Worm (Caenorhabditis elegans) whole organism, young adult: ENCODE results near the gene evl-20.

Experiments
- F37B4.10 ChIP-seq: fragments of 200-800 bp; sonication (Bioruptor generic); IDR thresholded peaks from 2 replicates; pipeline ENCODE4 v1.3.6; 2022; ENCODE audit warnings: missing genetic modification characterization, missing compliant biosample characterization
- Y56A3A.18 ChIP-seq: fragments of 200-800 bp; sonication (Bioruptor generic); IDR thresholded peaks from 2 replicates; pipeline ENCODE4 v1.3.6; 2022; ENCODE audit warnings: missing genetic modification reagents, missing genetic modification characterization, missing compliant biosample characterization
- let-526 ChIP-seq: fragments of 200-800 bp; sonication (Bioruptor generic); IDR thresholded peaks from 2 replicates; pipeline ENCODE4 v1.3.6; 2022; ENCODE audit warnings: missing genetic modification reagents, missing genetic modification characterization, missing compliant biosample characterization
- lin-35 ChIP-seq, 3 experiments: fragments of 150-350 bp in 2 of 3; sonication (generic microtip) in 1 of 3; optimal IDR thresholded peaks; 2 replicates each; lab custom pipeline; 2014 to 2018; ENCODE audit warnings: missing biosample characterization in 3 of 3, missing genetic modification characterization in 3 of 3, missing genetic modification reagents in 3 of 3
- madf-10 ChIP-seq: sonication (generic microtip); optimal IDR thresholded peaks from 2 replicates; lab custom pipeline; 2016; ENCODE audit warnings: mild to moderate bottlenecking, missing genetic modification characterization, missing compliant biosample characterization
- mel-28 ChIP-seq: sonication (generic microtip); optimal IDR thresholded peaks from 2 replicates; lab custom pipeline; 2016; ENCODE audit warnings: borderline replicate concordance, mild to moderate bottlenecking, missing genetic modification characterization, missing compliant biosample characterization
- mxl-1 ChIP-seq: sonication (generic microtip); optimal IDR thresholded peaks from 2 replicates; lab custom pipeline; 2016; ENCODE audit warnings: missing genetic modification characterization, missing compliant biosample characterization
- nhr-90 ChIP-seq: sonication (generic microtip); optimal IDR thresholded peaks from 2 replicates; lab custom pipeline; 2016; ENCODE audit warnings: missing genotype, mild to moderate bottlenecking, missing genetic modification characterization, missing compliant biosample characterization
- snpc-4 ChIP-seq, 5 experiments: fragments of 150-350 bp in 1 of 5; sonication (generic microtip) in 4 of 5; optimal IDR thresholded peaks; 2 replicates each; lab custom pipeline; 2014 to 2018; ENCODE audit warnings: missing genetic modification characterization in 5 of 5, missing biosample characterization in 3 of 5, antibody characterized with exemption in 2 of 5, mild to moderate bottlenecking in 2 of 5, missing compliant biosample characterization in 2 of 5, missing genotype in 2 of 5, moderate library complexity in 2 of 5, missing genetic modification reagents in 1 of 5
- unc-62 ChIP-seq: fragments of 150-350 bp; optimal IDR thresholded peaks from 2 replicates; lab custom pipeline; 2014; ENCODE audit warnings: missing biosample characterization, missing genetic modification reagents, missing genetic modification characterization
- zfh-2 ChIP-seq: fragments of 200-800 bp; sonication (Bioruptor generic); conservative IDR thresholded peaks from 2 replicates; pipeline ENCODE4 v1.3.6; 2022; ENCODE audit warnings: missing genetic modification reagents, missing genetic modification characterization, missing compliant biosample characterization

ce11 chrII:8444007-8444406 is at the start of gene evl-20:
- TF ChIP-seq unc-62 (GFP tag; lab: Kevin White, UChicago) (no peak), let-526 (GFP tag; lab: Robert Waterston, UW) (no peak), F37B4.10 (no peak), nhr-90 (tag; lab: Kevin White, UChicago) (no peak), madf-10 (tag; lab: Kevin White, UChicago) (no peak), zfh-2 (no peak), mxl-1 (tag; lab: Kevin White, UChicago) (no peak), snpc-4 (GFP tag; optimal IDR thresholded peaks at IDR 0.05; lab: Kevin White, UChicago) (no peak), snpc-4 (tag; optimal IDR thresholded peaks at IDR 0.05; lab: Kevin White, UChicago) (no peak), Y56A3A.18 (0 out of 2 replicates have a peak, but pooled peaks have one; percentile 41), lin-35 (GFP tag; optimal IDR thresholded peaks at IDR 0.05; lab: Kevin White, UChicago) (no peak), mel-28 (tag; lab: Kevin White, UChicago) (no peak)
